Worm (Caenorhabditis elegans) whole organism, midembryonic: Measurements from ENCODE around the gene col-92.

Source experiments
- T22C8.4 ChIP-seq: fragments of 200-800 bp; sonication (Bioruptor generic); IDR thresholded peaks from 2 replicates; pipeline ENCODE4 v1.3.6; 2022; ENCODE audit warnings: missing genetic modification characterization, missing compliant biosample characterization
- flt-1 ChIP-seq: fragments of 200-800 bp; sonication (Bioruptor generic); IDR thresholded peaks from 2 replicates; pipeline ENCODE4 v1.3.6; 2022; ENCODE audit warnings: missing genetic modification characterization, missing compliant biosample characterization
- klf-2 ChIP-seq: fragments of 200-800 bp; sonication (Bioruptor generic); conservative IDR thresholded peaks from 2 replicates; pipeline ENCODE4 v1.3.6; 2022; ENCODE audit warnings: missing genetic modification reagents, missing genetic modification characterization, missing compliant biosample characterization
- med-1 ChIP-seq: sonication (generic microtip); optimal IDR thresholded peaks from 2 replicates; lab custom pipeline; 2017; ENCODE audit warnings: missing genetic modification characterization, mild to moderate bottlenecking, missing compliant biosample characterization, antibody characterized with exemption, missing genetic modification reagents; ENCODE audit not compliant: insufficient read depth

DNA sequence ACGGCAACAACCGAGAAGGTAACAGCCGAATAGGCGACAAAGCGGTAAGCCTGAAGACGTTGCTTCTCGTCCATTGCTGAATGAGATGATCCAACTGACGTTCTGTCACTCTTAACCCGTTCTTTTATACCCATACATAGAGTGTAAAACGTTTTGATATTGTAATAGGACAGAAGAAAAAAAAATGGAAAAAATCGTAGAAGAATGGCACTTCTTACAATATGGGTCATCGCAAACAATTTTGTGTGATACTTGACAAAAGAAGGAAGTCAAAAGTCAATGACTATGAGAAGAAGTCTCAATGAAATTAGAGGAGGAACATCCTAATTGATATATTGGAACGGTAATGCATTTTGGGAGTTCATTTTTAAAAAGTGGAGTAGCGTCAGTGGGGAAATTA lies at the start of gene col-92:
- TF ChIP-seq T22C8.4 (GFP tag; lab: Robert Waterston, UW) (no peak), flt-1 (no peak), med-1 (GFP tag; lab: Kevin White, UChicago) (no peak), klf-2 (no peak)
